Worm (Caenorhabditis elegans): ENCODE measurements around the gene tbb-6.

Gene tbb-6

ce11 chrV:12295015-12295414 is 33.7 kb downstream of the tbb-6 start:
- TF ChIP-seq lsl-1 (GFP tag; optimal IDR thresholded peaks at IDR 0.05), result no peak
- TF ChIP-seq nfya-2 (GFP tag; IDR thresholded peaks at IDR 0.05), result no peak
- TF ChIP-seq sdz-38 (tag; optimal IDR thresholded peaks at IDR 0.05), result no peak
- no peak for TF ChIP-seq F55B11.4 (tag; optimal IDR thresholded peaks at IDR 0.05; ENCODE audit: borderline replicate concordance, insufficient read depth)
- no peak for TF ChIP-seq Y67H2A.10 (GFP tag; conservative IDR thresholded peaks at IDR 0.05)
- TF ChIP-seq Y53G8AR.9 (GFP tag; conservative IDR thresholded peaks at IDR 0.05), result no peak
- no peak for TF ChIP-seq lag-1 (GFP tag; IDR thresholded peaks at IDR 0.05)
- no peak for TF ChIP-seq gei-17 (GFP tag; optimal IDR thresholded peaks at IDR 0.05)
- TF ChIP-seq K11D2.4 (GFP tag; IDR thresholded peaks at IDR 0.05), result no peak
- no peak for TF ChIP-seq lsy-27 (tag; optimal IDR thresholded peaks at IDR 0.05; ENCODE audit: borderline replicate concordance, insufficient read depth)
- TF ChIP-seq rcor-1 (GFP tag; IDR thresholded peaks at IDR 0.05), result no peak
- no peak for TF ChIP-seq hlh-26 (GFP tag; conservative IDR thresholded peaks at IDR 0.05)
- TF ChIP-seq attf-3 (GFP tag; conservative IDR thresholded peaks at IDR 0.05), result no peak
- no peak for TF ChIP-seq snpc-1.1 (tag; optimal IDR thresholded peaks at IDR 0.05; ENCODE audit: insufficient read depth)
- no peak for TF ChIP-seq ztf-6 (GFP tag; IDR thresholded peaks at IDR 0.05)
- no peak for TF ChIP-seq rec-8 (tag; optimal IDR thresholded peaks at IDR 0.05)
- no peak for TF ChIP-seq ZK185.1 (tag; optimal IDR thresholded peaks at IDR 0.05; ENCODE audit: poor library complexity, severe bottlenecking)

- TF ChIP-seq D2030.7 (GFP tag; IDR thresholded peaks at IDR 0.05) (no peak), dpl-1 (GFP tag; optimal IDR thresholded peaks at IDR 0.05) (no peak), Y56A3A.18 (GFP tag; IDR thresholded peaks at IDR 0.05) (no peak), efl-1 (GFP tag; optimal IDR thresholded peaks at IDR 0.05) (no peak), ceh-40 (GFP tag; IDR thresholded peaks at IDR 0.05) (no peak), F10E7.11 (tag; optimal IDR thresholded peaks at IDR 0.05) (no peak), lin-35 (GFP tag; optimal IDR thresholded peaks at IDR 0.05) (no peak), snpc-4 (GFP tag; optimal IDR thresholded peaks at IDR 0.05) (no peak), snpc-4 (tag; optimal IDR thresholded peaks at IDR 0.05) (no peak), F22D6.2 (tag; optimal IDR thresholded peaks at IDR 0.05) (no peak), aptf-2 (GFP tag; conservative IDR thresholded peaks at IDR 0.05) (no peak), snpc-1.1 (tag; optimal IDR thresholded peaks at IDR 0.05; ENCODE audit: insufficient read depth) (no peak), rcor-1 (GFP tag; IDR thresholded peaks at IDR 0.05) (no peak), F57A8.1 (GFP tag; optimal IDR thresholded peaks at IDR 0.05) (no peak), ztf-28 (GFP tag; IDR thresholded peaks at IDR 0.05) (no peak), madf-3 (GFP tag; IDR thresholded peaks at IDR 0.05) (no peak)
Measured at ce11 chrV:12295520-12295919, 34.2 kb downstream of the tbb-6 start.

ce11 chrV:12296122-12296521 is 34.8 kb downstream of the tbb-6 start:
- TF ChIP-seq ceh-27 (GFP tag; optimal IDR thresholded peaks at IDR 0.05), result no peak
- TF ChIP-seq F49E8.2 (tag; optimal IDR thresholded peaks at IDR 0.05; ENCODE audit: insufficient read depth), result no peak
- TF ChIP-seq unc-62 (GFP tag; optimal IDR thresholded peaks at IDR 0.05), result no peak

- TF ChIP-seq ztf-26 (tag; optimal IDR thresholded peaks at IDR 0.05), result no peak
- no peak for TF ChIP-seq ceh-27 (GFP tag; optimal IDR thresholded peaks at IDR 0.05)
- TF ChIP-seq K12H6.12 (tag; optimal IDR thresholded peaks at IDR 0.05), result no peak
- no peak for TF ChIP-seq aptf-2 (GFP tag; conservative IDR thresholded peaks at IDR 0.05)
- no peak for TF ChIP-seq let-526 (GFP tag; IDR thresholded peaks at IDR 0.05)
- TF ChIP-seq rec-8 (tag; optimal IDR thresholded peaks at IDR 0.05), result no peak
- no peak for TF ChIP-seq sptf-2 (GFP tag; optimal IDR thresholded peaks at IDR 0.05)
- no peak for TF ChIP-seq rpc-1 (optimal IDR thresholded peaks at IDR 0.05)
- no peak for TF ChIP-seq rpc-1 (tag; optimal IDR thresholded peaks at IDR 0.05)
- TF ChIP-seq ztf-6 (GFP tag; IDR thresholded peaks at IDR 0.05), result no peak
- TF ChIP-seq hsf-1 (GFP tag; IDR thresholded peaks at IDR 0.05), result no peak
- no peak for TF ChIP-seq ccch-3 (GFP tag; optimal IDR thresholded peaks at IDR 0.05)
- TF ChIP-seq T07F8.4 (tag; optimal IDR thresholded peaks at IDR 0.05), result no peak
Measured at ce11 chrV:12296794-12297193, 35.5 kb downstream of the tbb-6 start.
